Worm (Caenorhabditis elegans) whole organism, L3 larva: ENCODE measurements around the gene F38E1.6.

Experiments
- ama-1 ChIP-seq: fragments of 150-350 bp; optimal IDR thresholded peaks from 2 replicates; lab custom pipeline; 2018
- ceh-9 ChIP-seq: sonication (generic microtip); optimal IDR thresholded peaks from 2 replicates; lab custom pipeline; 2018; ENCODE audit warnings: missing biosample characterization, missing genetic modification characterization
- elt-2 ChIP-seq: sonication (generic microtip); optimal IDR thresholded peaks from 2 replicates; lab custom pipeline; 2016; ENCODE audit warnings: missing genetic modification reagents, mild to moderate bottlenecking, missing genetic modification characterization, missing compliant biosample characterization
- hmg-11 ChIP-seq: sonication (generic microtip); optimal IDR thresholded peaks from 2 replicates; lab custom pipeline; 2016; ENCODE audit warnings: missing genetic modification characterization, missing compliant biosample characterization
- nfya-1 ChIP-seq: sonication (generic microtip); optimal IDR thresholded peaks from 2 replicates; lab custom pipeline; 2017; ENCODE audit warnings: missing genetic modification characterization, mild to moderate bottlenecking, missing compliant biosample characterization, antibody characterized with exemption, moderate library complexity; ENCODE audit not compliant: insufficient read depth
- nhr-11 ChIP-seq: fragments of 150-350 bp; optimal IDR thresholded peaks from 2 replicates; lab custom pipeline; 2014; ENCODE audit warnings: missing biosample characterization, missing genetic modification characterization
- nhr-12 ChIP-seq: fragments of 150-350 bp; optimal IDR thresholded peaks from 2 replicates; lab custom pipeline; 2014; ENCODE audit warnings: missing biosample characterization, missing genetic modification characterization
- nhr-25 ChIP-seq: sonication (generic microtip); optimal IDR thresholded peaks from 2 replicates; lab custom pipeline; 2017; ENCODE audit warnings: missing biosample characterization, missing genetic modification characterization
- nhr-77 ChIP-seq: fragments of 150-350 bp; optimal IDR thresholded peaks from 2 replicates; lab custom pipeline; 2014; ENCODE audit warnings: missing biosample characterization, missing genetic modification characterization
- pha-4 ChIP-seq: fragments of 150-350 bp; optimal IDR thresholded peaks from 2 replicates; lab custom pipeline; 2014; ENCODE audit warnings: missing biosample characterization, missing genetic modification reagents, missing genetic modification characterization
- skn-1 ChIP-seq: fragments of 150-350 bp; optimal IDR thresholded peaks from 2 replicates; lab custom pipeline; 2014; ENCODE audit warnings: missing biosample characterization, missing genetic modification characterization
- tbx-2 ChIP-seq: sonication (generic microtip); optimal IDR thresholded peaks from 2 replicates; lab custom pipeline; 2016; ENCODE audit warnings: mild to moderate bottlenecking, missing genetic modification characterization, missing compliant biosample characterization
- ztf-11 ChIP-seq: fragments of 150-350 bp; optimal IDR thresholded peaks from 2 replicates; lab custom pipeline; 2014; ENCODE audit warnings: missing biosample characterization, missing genetic modification characterization
- ztf-4 ChIP-seq: fragments of 150-350 bp; optimal IDR thresholded peaks from 2 replicates; lab custom pipeline; 2014; ENCODE audit warnings: missing biosample characterization, missing genetic modification characterization

DNA sequence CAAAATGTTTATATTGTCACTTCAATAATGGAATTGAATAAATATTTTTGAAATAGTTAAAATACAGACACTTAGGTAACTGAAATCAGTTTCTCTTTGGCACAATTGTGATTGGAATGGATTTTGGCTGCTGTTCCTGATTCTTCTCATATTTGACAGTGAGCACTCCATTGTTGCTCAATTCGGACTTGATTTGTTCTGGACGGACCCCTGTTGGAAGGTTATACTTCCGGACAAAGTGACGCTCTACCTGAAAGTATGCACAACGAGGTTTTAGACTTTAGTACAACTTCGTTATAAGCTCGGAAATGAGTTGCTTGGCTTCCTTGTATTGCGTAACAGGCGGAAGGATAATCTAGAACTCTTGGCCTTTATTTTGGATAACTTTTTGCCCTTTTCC is 24.9 kb downstream of the F38E1.6 start:
- TF ChIP-seq ztf-4 (tag; lab: Kevin White, UChicago): no peak
- TF ChIP-seq nhr-77 (tag; lab: Kevin White, UChicago): no peak
- TF ChIP-seq nhr-25: no peak
- no peak for TF ChIP-seq tbx-2 (tag; lab: Kevin White, UChicago)
- TF ChIP-seq elt-2 (tag; lab: Kevin White, UChicago): no peak
- no peak for TF ChIP-seq hmg-11 (tag; lab: Kevin White, UChicago)
- TF ChIP-seq ama-1 (lab: Kevin White, UChicago): no peak
- no peak for TF ChIP-seq nhr-11 (tag; lab: Kevin White, UChicago)
- no peak for TF ChIP-seq nfya-1
- TF ChIP-seq nhr-12 (tag; lab: Kevin White, UChicago): no peak
- TF ChIP-seq pha-4 (tag; lab: Kevin White, UChicago): no peak
- no peak for TF ChIP-seq ceh-9
- TF ChIP-seq skn-1 (tag; lab: Kevin White, UChicago): no peak
- TF ChIP-seq ztf-11 (tag; lab: Kevin White, UChicago): no peak
